Worm (Caenorhabditis elegans) whole organism, mixed stage, embryonic: ENCODE data around the gene F59H6.14.
"Not testable (repeated sequence)": the region's sequence is repeated elsewhere in the genome, so short reads cannot be mapped to it uniquely, and the experiment has no call there.

ENCODE experiments used
- M03D4.4 ChIP-seq: sonication (generic microtip); optimal IDR thresholded peaks from 2 replicates; lab custom pipeline; 2017; ENCODE audit warnings: mild to moderate bottlenecking, missing genetic modification characterization, missing compliant biosample characterization
- bed-3 ChIP-seq: fragments of 200-800 bp; sonication (Bioruptor generic); optimal IDR thresholded peaks from 3 replicates; lab custom pipeline; 2018; ENCODE audit warnings: mild to moderate bottlenecking, missing genetic modification characterization, moderate library complexity, missing compliant biosample characterization
- blmp-1 ChIP-seq: fragments of 150-350 bp; optimal IDR thresholded peaks from 2 replicates; lab custom pipeline; 2014; ENCODE audit warnings: missing biosample characterization, missing genetic modification characterization
- ceh-39 ChIP-seq: fragments of 150-350 bp; optimal IDR thresholded peaks from 2 replicates; lab custom pipeline; 2014; ENCODE audit warnings: missing biosample characterization, missing genetic modification characterization
- ceh-43 ChIP-seq: fragments of 200-800 bp; sonication (Bioruptor generic); optimal IDR thresholded peaks from 2 replicates; lab custom pipeline; 2018; ENCODE audit warnings: mild to moderate bottlenecking, missing genetic modification characterization, moderate library complexity, missing compliant biosample characterization
- ceh-83 ChIP-seq: fragments of 200-800 bp; sonication (Bioruptor generic); optimal IDR thresholded peaks from 2 replicates; lab custom pipeline; 2018; ENCODE audit warnings: mild to moderate bottlenecking, missing genetic modification characterization, missing compliant biosample characterization
- ces-1 ChIP-seq: fragments of 150-350 bp; optimal IDR thresholded peaks from 2 replicates; lab custom pipeline; 2014; ENCODE audit warnings: missing biosample characterization, missing genetic modification reagents, missing genetic modification characterization
- cnd-1 ChIP-seq: fragments of 200-800 bp; sonication (Bioruptor generic); optimal IDR thresholded peaks from 2 replicates; lab custom pipeline; 2018; ENCODE audit warnings: mild to moderate bottlenecking, missing genetic modification characterization, missing compliant biosample characterization
- drap-1 ChIP-seq: fragments of 200-800 bp; sonication (Bioruptor generic); optimal IDR thresholded peaks from 3 replicates; lab custom pipeline; 2018; ENCODE audit warnings: mild to moderate bottlenecking, missing genetic modification characterization, missing compliant biosample characterization
- elt-1 ChIP-seq: sonication (generic microtip); optimal IDR thresholded peaks from 2 replicates; lab custom pipeline; 2017; ENCODE audit warnings: missing genetic modification characterization, mild to moderate bottlenecking, missing compliant biosample characterization, antibody characterized with exemption, moderate library complexity, borderline replicate concordance; ENCODE audit not compliant: insufficient read depth
- elt-3 ChIP-seq: fragments of 150-350 bp; optimal IDR thresholded peaks from 2 replicates; lab custom pipeline; 2014; ENCODE audit warnings: missing biosample characterization, missing genetic modification characterization
- flh-1 ChIP-seq: fragments of 200-800 bp; sonication (Bioruptor generic); optimal IDR thresholded peaks from 2 replicates; lab custom pipeline; 2018; ENCODE audit warnings: mild to moderate bottlenecking, missing genetic modification characterization, moderate library complexity, missing compliant biosample characterization
- ham-2 ChIP-seq: fragments of 200-800 bp; sonication (Bioruptor generic); optimal IDR thresholded peaks from 2 replicates; lab custom pipeline; 2018; ENCODE audit warnings: mild to moderate bottlenecking, missing genetic modification characterization, missing compliant biosample characterization
- lin-13 ChIP-seq: fragments of 150-350 bp; optimal IDR thresholded peaks from 2 replicates; lab custom pipeline; 2014; ENCODE audit warnings: missing biosample characterization, missing genetic modification characterization
- lin-32 ChIP-seq: fragments of 200-800 bp; sonication (Bioruptor generic); optimal IDR thresholded peaks from 2 replicates; lab custom pipeline; 2018; ENCODE audit warnings: mild to moderate bottlenecking, missing genetic modification characterization, missing compliant biosample characterization
- lsy-2 ChIP-seq: fragments of 150-350 bp; optimal IDR thresholded peaks from 2 replicates; lab custom pipeline; 2014; ENCODE audit warnings: missing biosample characterization, missing genetic modification characterization
- mab-5 ChIP-seq: fragments of 150-350 bp; optimal IDR thresholded peaks from 2 replicates; lab custom pipeline; 2014; ENCODE audit warnings: missing biosample characterization, missing genetic modification characterization
- mep-1 ChIP-seq: fragments of 150-350 bp; optimal IDR thresholded peaks from 2 replicates; lab custom pipeline; 2017; ENCODE audit warnings: missing biosample characterization, missing genetic modification reagents, missing genetic modification characterization, inconsistent platforms
- mls-2 ChIP-seq: sonication (generic microtip); optimal IDR thresholded peaks from 2 replicates; lab custom pipeline; 2016; ENCODE audit warnings: mild to moderate bottlenecking, missing genetic modification characterization, moderate library complexity, missing compliant biosample characterization
- nhr-12 ChIP-seq: fragments of 150-350 bp; optimal IDR thresholded peaks from 2 replicates; lab custom pipeline; 2014; ENCODE audit warnings: missing biosample characterization, missing genetic modification characterization
- nhr-2 ChIP-seq: fragments of 150-350 bp; optimal IDR thresholded peaks from 2 replicates; lab custom pipeline; 2014; ENCODE audit warnings: missing biosample characterization, missing genetic modification characterization
- nhr-237 ChIP-seq: fragments of 150-350 bp; optimal IDR thresholded peaks from 2 replicates; lab custom pipeline; 2014; ENCODE audit warnings: missing biosample characterization, missing genetic modification characterization
- nhr-28 ChIP-seq: fragments of 150-350 bp; optimal IDR thresholded peaks from 2 replicates; lab custom pipeline; 2014; ENCODE audit warnings: missing biosample characterization, missing genetic modification characterization
- nhr-76 ChIP-seq: sonication (generic microtip); optimal IDR thresholded peaks from 2 replicates; lab custom pipeline; 2017; ENCODE audit warnings: missing biosample characterization, missing genetic modification characterization
- pha-4 ChIP-seq: fragments of 150-350 bp; optimal IDR thresholded peaks from 2 replicates; lab custom pipeline; 2018; ENCODE audit warnings: missing biosample characterization, missing genetic modification reagents, missing genetic modification characterization
- sem-2 ChIP-seq: fragments of 200-800 bp; sonication (Bioruptor generic); optimal IDR thresholded peaks from 2 replicates; lab custom pipeline; 2018; ENCODE audit warnings: mild to moderate bottlenecking, missing genetic modification characterization, missing compliant biosample characterization
- snpc-4 ChIP-seq: fragments of 150-350 bp; optimal IDR thresholded peaks from 2 replicates; lab custom pipeline; 2014; ENCODE audit warnings: missing biosample characterization, missing genetic modification characterization
- tbx-8 ChIP-seq: fragments of 200-800 bp; sonication (Bioruptor generic); optimal IDR thresholded peaks from 2 replicates; lab custom pipeline; 2018; ENCODE audit warnings: mild to moderate bottlenecking, missing genetic modification characterization, moderate library complexity, missing compliant biosample characterization
- unc-39 ChIP-seq: fragments of 150-350 bp; optimal IDR thresholded peaks from 2 replicates; lab custom pipeline; 2014; ENCODE audit warnings: missing biosample characterization, missing genetic modification characterization
- unc-62 ChIP-seq: fragments of 150-350 bp; optimal IDR thresholded peaks from 2 replicates; lab custom pipeline; 2014; ENCODE audit warnings: missing biosample characterization, missing genetic modification reagents, missing genetic modification characterization
- zip-8 ChIP-seq: fragments of 150-350 bp; optimal IDR thresholded peaks from 2 replicates; lab custom pipeline; 2014; ENCODE audit warnings: missing biosample characterization, missing genetic modification characterization
- ztf-11 ChIP-seq: fragments of 150-350 bp; optimal IDR thresholded peaks from 2 replicates; lab custom pipeline; 2014; ENCODE audit warnings: missing biosample characterization, missing genetic modification characterization

The F59H6.14 gene

DNA sequence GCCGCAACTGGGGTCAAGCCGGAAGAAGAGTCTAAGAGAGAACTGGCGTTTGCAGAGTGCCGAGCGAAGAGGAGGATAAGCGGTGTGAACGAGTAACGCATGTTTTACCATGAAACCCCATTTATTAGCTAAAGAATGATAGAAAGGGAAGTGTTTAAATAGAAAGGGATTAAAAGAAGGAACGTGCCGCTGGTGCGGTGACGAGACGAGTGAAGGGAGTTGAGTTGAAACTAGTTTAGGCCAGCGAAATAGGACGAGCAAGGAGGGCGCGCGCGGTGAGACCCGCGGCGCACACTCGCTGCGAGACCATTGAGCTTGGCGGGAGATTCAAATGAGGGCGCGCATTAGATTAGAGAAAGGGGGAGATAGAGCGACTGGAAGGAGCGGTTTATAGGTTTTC lies 13.2 kb downstream of the F59H6.14 start, which contains the start of gene math-1:
Gene math-1 (minus strand): TSS at position 101 of the 400 bp plus-strand sequence.
- TF ChIP-seq elt-3 (tag; lab: Kevin White, UChicago); tbx-8 (GFP tag; lab: Kevin White, UChicago); mls-2: not testable (repeated sequence)

DNA sequence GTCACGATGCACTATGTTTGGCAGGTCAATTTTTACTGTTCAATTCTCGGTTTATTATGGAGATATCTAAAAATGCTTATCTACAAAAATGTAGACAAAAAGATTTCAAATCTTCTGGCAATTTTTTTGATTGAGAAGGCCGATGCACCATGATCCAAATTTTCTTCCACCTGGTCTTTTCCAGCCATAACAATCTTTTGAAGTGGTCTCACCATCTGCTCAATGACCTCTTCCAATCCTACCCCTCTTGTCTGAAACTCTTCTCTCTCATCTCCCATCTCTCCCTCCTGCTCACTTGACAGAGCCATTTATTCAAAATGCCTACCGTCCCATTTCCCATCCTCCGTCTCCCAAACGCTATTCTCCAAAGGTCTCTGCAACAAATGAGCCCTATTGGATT lies 18.0 kb downstream of the F59H6.14 start, which contains the start of gene fbxb-35:
Gene fbxb-35 (plus strand): TSS at position 301 of the 400 bp plus-strand sequence.
- TF ChIP-seq sem-2 (GFP tag; lab: Kevin White, UChicago) (no peak), cnd-1 (tag; lab: Kevin White, UChicago) (peak; percentile 51)
- TF ChIP-seq, all 35 proteins: peak for 1

DNA sequence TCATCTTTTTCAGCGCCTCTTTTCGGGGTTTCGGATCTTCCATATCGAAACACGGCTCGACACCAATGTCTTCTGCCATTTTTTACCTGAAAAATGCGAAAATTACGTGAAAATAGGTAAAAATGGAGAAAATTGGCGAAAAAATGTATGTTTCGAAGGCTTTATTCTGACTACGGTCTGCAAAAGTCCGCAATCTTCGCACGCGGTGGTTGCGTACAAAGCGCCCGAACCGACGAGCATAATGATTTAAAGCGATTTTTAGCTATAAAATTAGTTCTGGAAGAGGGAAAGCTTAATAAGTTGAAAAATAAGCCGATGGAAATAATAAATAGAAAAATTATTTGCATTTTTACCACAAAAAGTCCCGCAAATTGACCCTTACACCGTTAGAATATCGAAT lies 25.6 kb downstream of the F59H6.14 start, which contains the start of gene F07E5.5:
Gene F07E5.5 (minus strand): TSS at position 86 of the 400 bp plus-strand sequence.
- TF ChIP-seq ceh-83 = no peak
- TF ChIP-seq flh-1 (GFP tag; lab: Kevin White, UChicago) = no peak
- TF ChIP-seq lin-13 (tag; lab: Kevin White, UChicago) = peak; percentile 62
- peak; percentile 37 for TF ChIP-seq mep-1 (tag; lab: Kevin White, UChicago)
- TF ChIP-seq lsy-2 = peak; percentile 94
- no peak for TF ChIP-seq blmp-1
- peak; percentile 41 for TF ChIP-seq ces-1 (GFP tag; lab: Kevin White, UChicago)
- no peak for TF ChIP-seq cnd-1 (tag; lab: Kevin White, UChicago)
- TF ChIP-seq ceh-39 = no peak
- TF ChIP-seq mls-2 = no peak
- no peak for TF ChIP-seq elt-1 (tag; lab: Kevin White, UChicago)

DNA sequence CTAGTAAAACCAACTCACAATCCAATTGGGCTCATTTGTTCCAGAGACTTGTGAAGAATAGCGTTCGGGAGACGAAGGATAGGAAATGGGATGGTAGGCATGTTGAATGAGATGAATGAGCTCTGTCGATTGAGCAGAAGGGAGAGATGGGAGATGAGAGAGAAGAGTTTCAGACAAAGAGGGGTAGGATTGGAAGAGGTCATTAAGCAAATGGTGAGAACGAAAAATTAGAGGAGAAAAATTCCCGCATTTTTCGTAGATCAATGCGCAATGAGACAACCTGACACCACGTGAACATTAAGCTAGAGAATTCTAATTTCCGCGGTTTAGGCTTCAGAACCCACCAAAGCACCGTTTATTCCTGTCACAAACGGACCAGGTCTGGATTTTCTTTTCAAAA lies 30.6 kb downstream of the F59H6.14 start, which contains the start of gene F07E5.13:
Gene F07E5.13 (minus strand): TSS at position 101 of the 400 bp plus-strand sequence.
- no peak for TF ChIP-seq M03D4.4 (tag; lab: Kevin White, UChicago)
- no peak for TF ChIP-seq nhr-237 (tag; lab: Kevin White, UChicago)
- no peak for TF ChIP-seq unc-39 (tag; lab: Kevin White, UChicago)
- TF ChIP-seq ztf-11 (tag; lab: Kevin White, UChicago) = no peak
- no peak for TF ChIP-seq elt-3 (tag; lab: Kevin White, UChicago)
- no peak for TF ChIP-seq sem-2 (GFP tag; lab: Kevin White, UChicago)
- no peak for TF ChIP-seq snpc-4 (tag; lab: Kevin White, UChicago)
- no peak for TF ChIP-seq tbx-8 (GFP tag; lab: Kevin White, UChicago)
- TF ChIP-seq lin-13 (tag; lab: Kevin White, UChicago) = no peak
- TF ChIP-seq ceh-39 = no peak
- no peak for TF ChIP-seq ceh-43 (GFP tag; lab: Kevin White, UChicago)
- TF ChIP-seq flh-1 (GFP tag; lab: Kevin White, UChicago) = no peak
- no peak for TF ChIP-seq mep-1 (tag; lab: Kevin White, UChicago)
- TF ChIP-seq bed-3 (GFP tag; lab: Kevin White, UChicago) = no peak
- TF ChIP-seq ham-2 = no peak
- no peak for TF ChIP-seq nhr-2 (tag; lab: Kevin White, UChicago)
- TF ChIP-seq nhr-28 = no peak
- TF ChIP-seq blmp-1 = no peak
- TF ChIP-seq zip-8 (tag; lab: Kevin White, UChicago) = no peak

DNA sequence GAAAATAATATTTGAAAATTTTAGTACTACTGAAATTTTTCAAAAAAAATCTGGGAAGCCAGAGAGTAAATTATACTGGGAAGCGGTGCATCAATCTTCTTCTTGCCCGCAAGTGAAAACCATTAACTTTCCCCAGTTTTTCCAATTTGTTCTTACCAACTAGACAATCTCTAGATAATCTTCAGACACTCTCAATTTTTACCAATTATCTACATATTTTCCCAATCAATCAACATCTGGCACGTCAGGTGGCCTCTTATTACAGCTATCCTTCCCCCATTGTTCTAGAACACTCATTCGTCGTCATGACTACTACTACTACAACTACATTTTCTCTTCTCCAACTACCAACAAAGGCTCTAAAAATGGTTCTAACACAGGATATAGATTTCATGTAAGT lies 31.1 kb downstream of the F59H6.14 start, which contains the start of gene fbxb-6:
Gene fbxb-6 (plus strand): TSS at position 301 of the 400 bp plus-strand sequence.
- TF ChIP-seq ceh-83 (no peak), nhr-2 (tag; lab: Kevin White, UChicago) (no peak), pha-4 (tag; lab: Kevin White, UChicago) (no peak), unc-39 (tag; lab: Kevin White, UChicago) (no peak), M03D4.4 (tag; lab: Kevin White, UChicago) (no peak), ceh-39 (no peak), nhr-76 (tag; lab: Kevin White, UChicago) (no peak), unc-62 (GFP tag; lab: Kevin White, UChicago) (no peak), cnd-1 (tag; lab: Kevin White, UChicago) (no peak), ztf-11 (tag; lab: Kevin White, UChicago) (no peak), nhr-12 (tag; lab: Kevin White, UChicago) (no peak), lin-32 (GFP tag; lab: Kevin White, UChicago) (no peak), blmp-1 (no peak), mab-5 (tag; lab: Kevin White, UChicago) (no peak), drap-1 (GFP tag; lab: Kevin White, UChicago) (no peak), zip-8 (tag; lab: Kevin White, UChicago) (no peak)
